Worm (Caenorhabditis elegans) whole organism, late embryonic: Measurements from ENCODE around the gene F27C8.3.

Experiments
- C38D4.7 ChIP-seq: fragments of 200-800 bp; sonication (Bioruptor generic); optimal IDR thresholded peaks from 2 replicates; lab custom pipeline; 2018; ENCODE audit warnings: mild to moderate bottlenecking, missing genetic modification characterization, moderate library complexity, missing compliant biosample characterization
- F13H6.1 ChIP-seq: sonication (generic microtip); optimal IDR thresholded peaks from 2 replicates; lab custom pipeline; 2016; ENCODE audit warnings: missing genetic modification characterization, missing compliant biosample characterization
- K02D7.2 ChIP-seq: sonication (generic microtip); optimal IDR thresholded peaks from 2 replicates; lab custom pipeline; 2017; ENCODE audit warnings: mild to moderate bottlenecking, missing genetic modification characterization, missing compliant biosample characterization
- ceh-14 ChIP-seq: sonication (generic microtip); optimal IDR thresholded peaks from 2 replicates; lab custom pipeline; 2016; ENCODE audit warnings: missing genotype, missing genetic modification characterization, missing compliant biosample characterization
- ceh-19 ChIP-seq: fragments of 200-800 bp; sonication (Bioruptor generic); optimal IDR thresholded peaks from 2 replicates; lab custom pipeline; 2018; ENCODE audit warnings: mild to moderate bottlenecking, missing genetic modification characterization, missing compliant biosample characterization
- ceh-31 ChIP-seq: sonication (generic microtip); optimal IDR thresholded peaks from 2 replicates; lab custom pipeline; 2016; ENCODE audit warnings: missing genetic modification characterization, missing compliant biosample characterization
- ceh-34 ChIP-seq: sonication (generic microtip); optimal IDR thresholded peaks from 2 replicates; lab custom pipeline; 2016; ENCODE audit warnings: mild to moderate bottlenecking, missing genetic modification characterization, missing compliant biosample characterization
- ceh-45 ChIP-seq: fragments of 200-800 bp; sonication (Bioruptor generic); IDR thresholded peaks from 2 replicates; pipeline ENCODE4 v1.3.6; 2022; ENCODE audit warnings: missing genetic modification reagents, missing genetic modification characterization, missing compliant biosample characterization
- ceh-9 ChIP-seq: sonication (generic microtip); optimal IDR thresholded peaks from 2 replicates; lab custom pipeline; 2016; ENCODE audit warnings: mild to moderate bottlenecking, missing genetic modification characterization, inconsistent platforms, missing compliant biosample characterization
- che-1 ChIP-seq: sonication (generic microtip); optimal IDR thresholded peaks from 2 replicates; lab custom pipeline; 2016; ENCODE audit warnings: mild to moderate bottlenecking, missing genetic modification characterization, missing compliant biosample characterization
- ets-4 ChIP-seq: sonication (generic microtip); optimal IDR thresholded peaks from 2 replicates; lab custom pipeline; 2016; ENCODE audit warnings: missing genetic modification characterization, missing compliant biosample characterization
- fax-1 ChIP-seq: sonication (generic microtip); optimal IDR thresholded peaks from 2 replicates; lab custom pipeline; 2016; ENCODE audit warnings: missing genotype, missing genetic modification characterization, missing compliant biosample characterization
- gmeb-2 ChIP-seq: sonication (generic microtip); optimal IDR thresholded peaks from 2 replicates; lab custom pipeline; 2016; ENCODE audit warnings: missing genetic modification characterization, inconsistent platforms, missing compliant biosample characterization
- hlh-13 ChIP-seq: fragments of 200-800 bp; sonication (Bioruptor generic); optimal IDR thresholded peaks from 2 replicates; lab custom pipeline; 2018; ENCODE audit warnings: mild to moderate bottlenecking, missing genetic modification characterization, missing compliant biosample characterization
- hlh-15 ChIP-seq: sonication (generic microtip); optimal IDR thresholded peaks from 2 replicates; lab custom pipeline; 2016; ENCODE audit warnings: missing genetic modification characterization, missing compliant biosample characterization
- hlh-30 ChIP-seq: sonication (generic microtip); optimal IDR thresholded peaks from 2 replicates; lab custom pipeline; 2017; ENCODE audit warnings: antibody characterized with exemption, missing genetic modification characterization, missing compliant biosample characterization; ENCODE audit not compliant: insufficient read depth
- hlh-6 ChIP-seq: sonication (generic microtip); optimal IDR thresholded peaks from 2 replicates; lab custom pipeline; 2016; ENCODE audit warnings: missing genotype, missing genetic modification characterization, missing compliant biosample characterization
- hlh-8 ChIP-seq: sonication (generic microtip); optimal IDR thresholded peaks from 2 replicates; lab custom pipeline; 2016; ENCODE audit warnings: missing genotype, missing genetic modification characterization, missing compliant biosample characterization
- lim-6 ChIP-seq: sonication (generic microtip); optimal IDR thresholded peaks from 2 replicates; lab custom pipeline; 2016; ENCODE audit warnings: missing genetic modification characterization, missing compliant biosample characterization
- lin-11 ChIP-seq: fragments of 200-800 bp; sonication (Bioruptor generic); optimal IDR thresholded peaks from 2 replicates; lab custom pipeline; 2018; ENCODE audit warnings: mild to moderate bottlenecking, missing genetic modification characterization, missing compliant biosample characterization
- madf-2 ChIP-seq: sonication (generic microtip); optimal IDR thresholded peaks from 2 replicates; lab custom pipeline; 2017; ENCODE audit warnings: missing genetic modification characterization, missing compliant biosample characterization
- mec-3 ChIP-seq: sonication (generic microtip); optimal IDR thresholded peaks from 2 replicates; lab custom pipeline; 2016; ENCODE audit warnings: borderline replicate concordance, missing genetic modification characterization, missing compliant biosample characterization
- nhr-232 ChIP-seq: sonication (generic microtip); optimal IDR thresholded peaks from 2 replicates; lab custom pipeline; 2016; ENCODE audit warnings: missing genetic modification characterization, missing compliant biosample characterization
- odd-2 ChIP-seq: sonication (generic microtip); optimal IDR thresholded peaks from 2 replicates; lab custom pipeline; 2017; ENCODE audit warnings: antibody characterized with exemption, mild to moderate bottlenecking, missing genetic modification characterization, missing compliant biosample characterization
- pag-3 ChIP-seq: sonication (generic microtip); optimal IDR thresholded peaks from 2 replicates; lab custom pipeline; 2016; ENCODE audit warnings: missing compliant biosample characterization, missing genetic modification characterization, borderline replicate concordance
- pat-9 ChIP-seq: fragments of 200-800 bp; sonication (Bioruptor generic); optimal IDR thresholded peaks from 2 replicates; lab custom pipeline; 2018; ENCODE audit warnings: mild to moderate bottlenecking, missing genetic modification characterization, moderate library complexity, missing compliant biosample characterization
- pax-1 ChIP-seq: fragments of 150-350 bp; optimal IDR thresholded peaks from 2 replicates; lab custom pipeline; 2014; ENCODE audit warnings: missing biosample characterization, missing genetic modification characterization
- pha-4 ChIP-seq: fragments of 150-350 bp; optimal IDR thresholded peaks from 2 replicates; lab custom pipeline; 2018; ENCODE audit warnings: missing biosample characterization, missing genetic modification reagents, missing genetic modification characterization
- ref-2 ChIP-seq: sonication (generic microtip); optimal IDR thresholded peaks from 2 replicates; lab custom pipeline; 2016; ENCODE audit warnings: missing genetic modification characterization, missing compliant biosample characterization
- sox-2 ChIP-seq: fragments of 200-800 bp; sonication (Bioruptor generic); IDR thresholded peaks from 2 replicates; pipeline ENCODE4 v1.3.6; 2022; ENCODE audit warnings: missing genetic modification reagents, missing genetic modification characterization, missing compliant biosample characterization
- tbx-2 ChIP-seq: sonication (generic microtip); optimal IDR thresholded peaks from 2 replicates; lab custom pipeline; 2016; ENCODE audit warnings: missing genetic modification characterization, missing compliant biosample characterization
- tbx-7 ChIP-seq: sonication (generic microtip); optimal IDR thresholded peaks from 2 replicates; lab custom pipeline; 2016; ENCODE audit warnings: missing genotype, missing genetic modification characterization, missing compliant biosample characterization
- unc-3 ChIP-seq, 2 experiments: fragments of 200-800 bp in 1 of 2; sonication (Bioruptor generic) in 1 of 2; sonication (generic microtip) in 1 of 2; conservative IDR thresholded peaks in 1 of 2; optimal IDR thresholded peaks in 1 of 2; 2 replicates each; pipeline versions ENCODE4 v1.3.6 to Lab custom; 2016 to 2022; ENCODE audit warnings: missing compliant biosample characterization in 2 of 2, missing genetic modification characterization in 2 of 2, missing genetic modification reagents in 1 of 2
- unc-55 ChIP-seq: sonication (generic microtip); optimal IDR thresholded peaks from 2 replicates; lab custom pipeline; 2017; ENCODE audit warnings: missing biosample characterization, missing genetic modification reagents, missing genetic modification characterization
- unc-86 ChIP-seq: sonication (generic microtip); optimal IDR thresholded peaks from 2 replicates; lab custom pipeline; 2016; ENCODE audit warnings: missing genetic modification characterization, missing compliant biosample characterization
- zip-5 ChIP-seq: sonication (generic microtip); optimal IDR thresholded peaks from 2 replicates; lab custom pipeline; 2016; ENCODE audit warnings: missing genetic modification characterization, missing compliant biosample characterization

The F27C8.3 gene

ce11 chrIV:9631579-9631978 lies 35.9 kb upstream of the F27C8.3 start:
- TF ChIP-seq ceh-34 (tag; lab: Kevin White, UChicago) (no peak), tbx-2 (tag; lab: Kevin White, UChicago) (no peak), pax-1 (tag; lab: Kevin White, UChicago) (no peak), ceh-9 (tag; lab: Kevin White, UChicago) (no peak), ceh-45 (GFP tag; lab: Robert Waterston, UW) (no peak), unc-55 (GFP tag; lab: Kevin White, UChicago) (no peak), odd-2 (no peak), hlh-6 (tag; lab: Kevin White, UChicago) (no peak), hlh-30 (tag; lab: Kevin White, UChicago) (no peak), K02D7.2 (tag; lab: Kevin White, UChicago) (no peak), F13H6.1 (tag; lab: Kevin White, UChicago) (no peak), tbx-7 (tag; lab: Kevin White, UChicago) (no peak), unc-3 (GFP tag; conservative IDR thresholded peaks at IDR 0.05; lab: Robert Waterston, UW) (no peak), unc-3 (tag; optimal IDR thresholded peaks at IDR 0.05; lab: Kevin White, UChicago) (no peak), zip-5 (no peak)

ce11 chrIV:9627033-9627432 lies 31.4 kb upstream of the F27C8.3 start:
- TF ChIP-seq pha-4 (no peak), pag-3 (tag; lab: Kevin White, UChicago) (no peak), nhr-232 (no peak), sox-2 (GFP tag; lab: Robert Waterston, UW) (no peak)

ce11 chrIV:9625829-9626228 lies 30.1 kb upstream of the F27C8.3 start:
- TF ChIP-seq gmeb-2 (tag; lab: Kevin White, UChicago) (no peak), ceh-14 (tag; lab: Kevin White, UChicago) (no peak), nhr-232 (no peak), C38D4.7 (no peak), ref-2 (tag; lab: Kevin White, UChicago) (no peak), ceh-19 (GFP tag; lab: Kevin White, UChicago) (no peak), che-1 (tag; lab: Kevin White, UChicago) (no peak), hlh-13 (GFP tag; lab: Kevin White, UChicago) (no peak), mec-3 (tag; lab: Kevin White, UChicago) (no peak), K02D7.2 (tag; lab: Kevin White, UChicago) (no peak), unc-86 (tag; lab: Kevin White, UChicago) (no peak), pat-9 (no peak), ceh-45 (GFP tag; lab: Robert Waterston, UW) (no peak), madf-2 (tag; lab: Kevin White, UChicago) (no peak), fax-1 (tag; lab: Kevin White, UChicago) (no peak), lin-11 (tag; lab: Kevin White, UChicago) (no peak), lim-6 (no peak)
- TF ChIP-seq, all 69 proteins: peak for 0

ce11 chrIV:9624977-9625376 lies 29.3 kb upstream of the F27C8.3 start, which contains the start of gene W09C2.10:
Gene W09C2.10, minus strand, starts transcription at chrIV:9625077.
- TF ChIP-seq hlh-15: no peak
- TF ChIP-seq hlh-13 (GFP tag; lab: Kevin White, UChicago): no peak
- no peak for TF ChIP-seq ceh-31 (tag; lab: Kevin White, UChicago)
- TF ChIP-seq che-1 (tag; lab: Kevin White, UChicago): no peak
- no peak for TF ChIP-seq hlh-8 (tag; lab: Kevin White, UChicago)
- no peak for TF ChIP-seq tbx-2 (tag; lab: Kevin White, UChicago)
- TF ChIP-seq ets-4 (tag; lab: Kevin White, UChicago): no peak
